Fruit fly (Drosophila melanogaster): ENCODE measurements around the gene nebu.

Gene nebu

dm6 chr3L:12803159-12804034, 39.5 kb downstream of the nebu start (continued):
- TF ChIP-seq Atf-2 (GFP tag; optimal IDR thresholded peaks at IDR 0.05) (peak; percentile 38), CG6254 (GFP tag; optimal IDR thresholded peaks at IDR 0.05) (no peak), Ets97D (GFP tag; optimal IDR thresholded peaks at IDR 0.05) (no peak), ara (GFP tag; IDR thresholded peaks at IDR 0.05) (no peak), slou (GFP tag; optimal IDR thresholded peaks at IDR 0.05) (no peak), kay (GFP tag; optimal IDR thresholded peaks at IDR 0.05) (no peak), onecut (GFP tag; IDR thresholded peaks at IDR 0.05) (no peak), fd64A (GFP tag; optimal IDR thresholded peaks at IDR 0.05) (no peak), sug (tag; optimal IDR thresholded peaks at IDR 0.05) (peak; percentile 12), tin (GFP tag; optimal IDR thresholded peaks at IDR 0.05) (no peak), Meics (GFP tag; optimal IDR thresholded peaks at IDR 0.05) (peak; percentile 81), wdn (GFP tag; IDR thresholded peaks at IDR 0.05) (0 out of 2 replicates have a peak, but pooled peaks have one; percentile 16), Rx (GFP tag; IDR thresholded peaks at IDR 0.05) (no peak), CG33213 (GFP tag; optimal IDR thresholded peaks at IDR 0.05) (no peak), CG2202 (tag; optimal IDR thresholded peaks at IDR 0.05) (no peak), hkb (optimal IDR thresholded peaks at IDR 0.05) (no peak), hkb (GFP tag; IDR thresholded peaks at IDR 0.05) (no peak), CG10209 (GFP tag; optimal IDR thresholded peaks at IDR 0.05) (peak; percentile 42), CG31388 (GFP tag; optimal IDR thresholded peaks at IDR 0.05) (no peak), ssp (GFP tag; IDR thresholded peaks at IDR 0.05) (no peak), D (optimal IDR thresholded peaks at IDR 0.05) (no peak), D (GFP tag; optimal IDR thresholded peaks at IDR 0.05) (no peak), CG8765 (GFP tag; IDR thresholded peaks at IDR 0.05) (no peak), fd96Cb (tag; optimal IDR thresholded peaks at IDR 0.05) (peak; percentile 8), rib (GFP tag; IDR thresholded peaks at IDR 0.05) (peak; percentile 83), CG6689 (GFP tag; IDR thresholded peaks at IDR 0.05) (0 out of 2 replicates have a peak, but pooled peaks have one; percentile 26), unc-4 (GFP tag; IDR thresholded peaks at IDR 0.05; ENCODE audit: partially characterized antibody) (no peak), Chrac-16 (GFP tag; optimal IDR thresholded peaks at IDR 0.05) (peak; percentile 30), Hey (tag; optimal IDR thresholded peaks at IDR 0.05) (no peak), sens-2 (GFP tag; IDR thresholded peaks at IDR 0.05) (no peak), fru (optimal IDR thresholded peaks at IDR 0.05) (no peak), nmo (GFP tag; optimal IDR thresholded peaks at IDR 0.05) (peak; percentile 37), CG15696 (tag; optimal IDR thresholded peaks at IDR 0.05) (no peak), Dip2 (GFP tag; IDR thresholded peaks at IDR 0.05) (no peak), abd-A (tag; optimal IDR thresholded peaks at IDR 0.05) (no peak), Max (GFP tag; optimal IDR thresholded peaks at IDR 0.05) (no peak), Fer2 (tag; optimal IDR thresholded peaks at IDR 0.05) (peak; percentile 6), lov (optimal IDR thresholded peaks at IDR 0.05) (no peak), lov (GFP tag; IDR thresholded peaks at IDR 0.05) (no peak), CG31224 (GFP tag; IDR thresholded peaks at IDR 0.05) (peak; percentile 31; the same call in 1 of the 2 replicates), cg (GFP tag; optimal IDR thresholded peaks at IDR 0.05) (no peak), NK7.1 (GFP tag; optimal IDR thresholded peaks at IDR 0.05) (no peak), bab2 (GFP tag; optimal IDR thresholded peaks at IDR 0.05) (peak; percentile 45), Doc2 (GFP tag; IDR thresholded peaks at IDR 0.05) (no peak), unpg (GFP tag; optimal IDR thresholded peaks at IDR 0.05) (peak; percentile 49), CG9817 (tag; optimal IDR thresholded peaks at IDR 0.05) (no peak), HmgD (GFP tag; optimal IDR thresholded peaks at IDR 0.05) (no peak), Dref (GFP tag; IDR thresholded peaks at IDR 0.05) (no peak), CG3995 (GFP tag; optimal IDR thresholded peaks at IDR 0.05) (no peak), CG3281 (GFP tag; optimal IDR thresholded peaks at IDR 0.05) (peak; percentile 80), CG18011 (GFP tag; optimal IDR thresholded peaks at IDR 0.05) (no peak)
